Worm (Caenorhabditis elegans) whole organism, L4 larva: ENCODE measurements around the gene acdh-9.

Experiments
- F26F4.8 ChIP-seq: fragments of 200-800 bp; sonication (Bioruptor generic); conservative IDR thresholded peaks from 2 replicates; pipeline ENCODE4 v1.3.6; 2022; ENCODE audit warnings: missing genetic modification characterization, missing compliant biosample characterization
- F37D6.2 ChIP-seq: sonication (generic microtip); optimal IDR thresholded peaks from 2 replicates; lab custom pipeline; 2016; ENCODE audit warnings: mild to moderate bottlenecking, missing genetic modification characterization, missing compliant biosample characterization
- F49E8.2 ChIP-seq: sonication (generic microtip); optimal IDR thresholded peaks from 2 replicates; lab custom pipeline; 2016; ENCODE audit warnings: missing compliant biosample characterization, mild to moderate bottlenecking, missing genetic modification characterization, borderline replicate concordance
- T20F7.1 ChIP-seq: fragments of 200-800 bp; sonication (Bioruptor generic); optimal IDR thresholded peaks from 2 replicates; lab custom pipeline; 2018; ENCODE audit warnings: mild to moderate bottlenecking, missing genetic modification characterization, missing compliant biosample characterization
- ZK337.2 ChIP-seq: fragments of 200-800 bp; sonication (Bioruptor generic); IDR thresholded peaks from 2 replicates; pipeline ENCODE4 v1.3.6; 2022; ENCODE audit warnings: missing genetic modification reagents, missing genetic modification characterization, missing compliant biosample characterization
- aha-1 ChIP-seq: fragments of 150-350 bp; peaks from one replicate; lab custom pipeline; 2014; ENCODE audit warnings: missing biosample characterization, missing genetic modification characterization
- arid-1 ChIP-seq: fragments of 200-800 bp; sonication (Bioruptor generic); conservative IDR thresholded peaks from 2 replicates; pipeline ENCODE4 v1.3.6; 2022; ENCODE audit warnings: missing genetic modification reagents, missing genetic modification characterization, missing compliant biosample characterization
- ceh-32 ChIP-seq: sonication (generic microtip); optimal IDR thresholded peaks from 2 replicates; lab custom pipeline; 2016; ENCODE audit warnings: mild to moderate bottlenecking, missing genetic modification characterization, missing compliant biosample characterization; ENCODE audit not compliant: poor library complexity
- ceh-44 ChIP-seq: fragments of 200-800 bp; sonication (Bioruptor generic); IDR thresholded peaks from 2 replicates; pipeline ENCODE4 v1.3.6; 2022; ENCODE audit warnings: missing genetic modification reagents, missing genetic modification characterization, missing compliant biosample characterization
- ctbp-1 ChIP-seq: fragments of 200-800 bp; sonication (Bioruptor generic); IDR thresholded peaks from 2 replicates; pipeline ENCODE4 v1.3.6; 2022; ENCODE audit warnings: missing genetic modification reagents, missing genetic modification characterization, missing compliant biosample characterization
- daf-12 ChIP-seq: fragments of 150-350 bp; optimal IDR thresholded peaks from 2 replicates; lab custom pipeline; 2014; ENCODE audit warnings: missing biosample characterization, missing genetic modification reagents, missing genetic modification characterization
- daf-16 ChIP-seq, 3 experiments: sonication (generic microtip); optimal IDR thresholded peaks; 2 replicates each; lab custom pipeline; 2016 to 2017; ENCODE audit warnings: missing genetic modification characterization in 3 of 3, missing genetic modification reagents in 3 of 3, mild to moderate bottlenecking in 2 of 3, missing compliant biosample characterization in 2 of 3, missing biosample characterization in 1 of 3, moderate library complexity in 1 of 3
- dmd-6 ChIP-seq: fragments of 200-800 bp; sonication (Bioruptor generic); IDR thresholded peaks from 2 replicates; pipeline ENCODE4 v1.3.6; 2022; ENCODE audit warnings: missing genetic modification reagents, missing genetic modification characterization, missing compliant biosample characterization
- dpl-1 ChIP-seq: fragments of 150-350 bp; optimal IDR thresholded peaks from 2 replicates; lab custom pipeline; 2014; ENCODE audit warnings: missing biosample characterization, missing genetic modification reagents, missing genetic modification characterization
- dve-1 ChIP-seq: sonication (generic microtip); optimal IDR thresholded peaks from 2 replicates; lab custom pipeline; 2017; ENCODE audit warnings: antibody characterized with exemption, mild to moderate bottlenecking, missing genetic modification characterization, missing compliant biosample characterization; ENCODE audit not compliant: insufficient read depth
- egl-27 ChIP-seq: sonication (generic microtip); optimal IDR thresholded peaks from 3 replicates; lab custom pipeline; 2017; ENCODE audit warnings: missing biosample characterization, missing genetic modification reagents, missing genetic modification characterization
- fkh-10 ChIP-seq: fragments of 150-350 bp; optimal IDR thresholded peaks from 2 replicates; lab custom pipeline; 2014; ENCODE audit warnings: missing biosample characterization, missing genetic modification reagents, missing genetic modification characterization
- hif-1 ChIP-seq, 2 experiments: sonication (generic microtip); optimal IDR thresholded peaks; 2 replicates each; lab custom pipeline; 2016 to 2017; ENCODE audit warnings: missing compliant biosample characterization in 2 of 2, missing genetic modification characterization in 2 of 2, missing genetic modification reagents in 2 of 2, missing genotype in 2 of 2, mild to moderate bottlenecking in 1 of 2
- hlh-30 ChIP-seq: sonication (generic microtip); optimal IDR thresholded peaks from 2 replicates; lab custom pipeline; 2017; ENCODE audit warnings: antibody characterized with exemption, mild to moderate bottlenecking, missing genetic modification characterization, missing compliant biosample characterization; ENCODE audit not compliant: insufficient read depth
- hmg-1.1 ChIP-seq: fragments of 200-800 bp; sonication (Bioruptor generic); IDR thresholded peaks from 2 replicates; pipeline ENCODE4 v1.3.6; 2022; ENCODE audit warnings: missing genetic modification reagents, missing genetic modification characterization, missing compliant biosample characterization
- jun-1 ChIP-seq: fragments of 150-350 bp; optimal IDR thresholded peaks from 2 replicates; lab custom pipeline; 2014; ENCODE audit warnings: missing biosample characterization, missing genetic modification reagents, missing genetic modification characterization
- lin-29 ChIP-seq: fragments of 200-800 bp; sonication (Bioruptor generic); IDR thresholded peaks from 2 replicates; pipeline ENCODE4 v1.3.6; 2022; ENCODE audit warnings: missing genetic modification reagents, missing genetic modification characterization, missing compliant biosample characterization
- lin-39 ChIP-seq: fragments of 150-350 bp; optimal IDR thresholded peaks from 2 replicates; lab custom pipeline; 2014; ENCODE audit warnings: missing biosample characterization, missing genetic modification reagents, missing genetic modification characterization
- lir-3 ChIP-seq: sonication (generic microtip); optimal IDR thresholded peaks from 2 replicates; lab custom pipeline; 2016; ENCODE audit warnings: mild to moderate bottlenecking, missing genetic modification characterization, missing compliant biosample characterization
- lsy-2 ChIP-seq, 2 experiments: fragments of 150-350 bp in 1 of 2; sonication (generic microtip) in 1 of 2; optimal IDR thresholded peaks; 2 replicates each; lab custom pipeline; 2014 to 2017; ENCODE audit warnings: missing biosample characterization in 2 of 2, missing genetic modification characterization in 2 of 2
- madf-9 ChIP-seq: fragments of 200-800 bp; sonication (Bioruptor generic); conservative IDR thresholded peaks from 2 replicates; pipeline ENCODE4 v1.3.6; 2022; ENCODE audit warnings: missing genetic modification reagents, missing genetic modification characterization, missing compliant biosample characterization
- mep-1 ChIP-seq: fragments of 150-350 bp; sonication (generic microtip); optimal IDR thresholded peaks from 3 replicates; lab custom pipeline; 2014; ENCODE audit warnings: missing biosample characterization, missing genetic modification characterization
- mes-2 ChIP-seq: sonication (generic microtip); optimal IDR thresholded peaks from 2 replicates; lab custom pipeline; 2016; ENCODE audit warnings: missing genotype, mild to moderate bottlenecking, missing genetic modification characterization, missing compliant biosample characterization; ENCODE audit not compliant: poor library complexity, severe bottlenecking
- nhr-10 ChIP-seq: fragments of 150-350 bp; optimal IDR thresholded peaks from 2 replicates; lab custom pipeline; 2014; ENCODE audit warnings: missing biosample characterization, missing genetic modification characterization
- nhr-102 ChIP-seq: sonication (generic microtip); optimal IDR thresholded peaks from 2 replicates; lab custom pipeline; 2016; ENCODE audit warnings: mild to moderate bottlenecking, missing genetic modification characterization, moderate library complexity, missing compliant biosample characterization
- nhr-11 ChIP-seq: fragments of 150-350 bp; optimal IDR thresholded peaks from 2 replicates; lab custom pipeline; 2014; ENCODE audit warnings: missing biosample characterization, missing genetic modification characterization
- nhr-28 ChIP-seq: fragments of 150-350 bp; optimal IDR thresholded peaks from 2 replicates; lab custom pipeline; 2014; ENCODE audit warnings: missing biosample characterization, missing genetic modification characterization
- nhr-41 ChIP-seq: fragments of 200-800 bp; sonication (Bioruptor generic); IDR thresholded peaks from 2 replicates; pipeline ENCODE4 v1.3.6; 2022; ENCODE audit warnings: missing genetic modification reagents, missing genetic modification characterization, missing compliant biosample characterization
- nhr-48 ChIP-seq: sonication (generic microtip); optimal IDR thresholded peaks from 2 replicates; lab custom pipeline; 2016; ENCODE audit warnings: mild to moderate bottlenecking, missing genetic modification characterization, missing compliant biosample characterization
- nhr-6 ChIP-seq: fragments of 150-350 bp; optimal IDR thresholded peaks from 2 replicates; lab custom pipeline; 2014; ENCODE audit warnings: missing biosample characterization, missing genetic modification characterization
- nhr-77 ChIP-seq: fragments of 150-350 bp; optimal IDR thresholded peaks from 2 replicates; lab custom pipeline; 2014; ENCODE audit warnings: missing biosample characterization, missing genetic modification characterization
- php-3 ChIP-seq: fragments of 200-800 bp; sonication (Bioruptor generic); IDR thresholded peaks from 2 replicates; pipeline ENCODE4 v1.3.6; 2022; ENCODE audit warnings: missing genetic modification reagents, missing genetic modification characterization, missing compliant biosample characterization
- pqm-1 ChIP-seq: sonication (generic microtip); optimal IDR thresholded peaks from 2 replicates; lab custom pipeline; 2017; ENCODE audit warnings: missing biosample characterization, missing genetic modification characterization
- sdz-12 ChIP-seq: fragments of 200-800 bp; sonication (Bioruptor generic); optimal IDR thresholded peaks from 2 replicates; lab custom pipeline; 2018; ENCODE audit warnings: mild to moderate bottlenecking, missing genetic modification characterization, missing compliant biosample characterization
- set-16 ChIP-seq: fragments of 200-800 bp; sonication (Bioruptor generic); IDR thresholded peaks from 2 replicates; pipeline ENCODE4 v1.3.6; 2022; ENCODE audit warnings: missing genetic modification reagents, missing genetic modification characterization, missing compliant biosample characterization
- spr-3 ChIP-seq: fragments of 200-800 bp; sonication (Bioruptor generic); optimal IDR thresholded peaks from 2 replicates; lab custom pipeline; 2018; ENCODE audit warnings: mild to moderate bottlenecking, missing genetic modification characterization, missing compliant biosample characterization
- tag-97 ChIP-seq: fragments of 200-800 bp; sonication (Bioruptor generic); IDR thresholded peaks from 2 replicates; pipeline ENCODE4 v1.3.6; 2022; ENCODE audit warnings: missing genetic modification characterization, missing compliant biosample characterization
- tra-1 ChIP-seq: fragments of 200-800 bp; sonication (Bioruptor generic); IDR thresholded peaks from 2 replicates; pipeline ENCODE4 v1.3.6; 2022; ENCODE audit warnings: missing genetic modification reagents, missing genetic modification characterization, missing compliant biosample characterization
- unc-62 ChIP-seq, 3 experiments: fragments of 150-350 bp in 1 of 3; sonication (generic microtip); optimal IDR thresholded peaks in 2 of 3; peaks in 1 of 3; 1 replicate in 1 of 3; 2 replicates in 2 of 3; lab custom pipeline; 2014 to 2017; ENCODE audit warnings: missing biosample characterization in 3 of 3, missing genetic modification characterization in 3 of 3, missing genetic modification reagents in 3 of 3, missing genotype in 1 of 3
- vab-7 ChIP-seq: fragments of 200-800 bp; sonication (Bioruptor generic); IDR thresholded peaks from 2 replicates; pipeline ENCODE4 v1.3.6; 2022; ENCODE audit warnings: missing genetic modification reagents, missing genetic modification characterization, missing compliant biosample characterization
- zag-1 ChIP-seq: fragments of 150-350 bp; optimal IDR thresholded peaks from 2 replicates; lab custom pipeline; 2014; ENCODE audit warnings: missing biosample characterization, missing genetic modification characterization
- zip-11 ChIP-seq: fragments of 200-800 bp; sonication (Bioruptor generic); IDR thresholded peaks from 2 replicates; pipeline ENCODE4 v1.3.6; 2022; ENCODE audit warnings: missing genetic modification characterization, missing compliant biosample characterization
- ztf-7 ChIP-seq: fragments of 150-350 bp; optimal IDR thresholded peaks from 2 replicates; lab custom pipeline; 2014; ENCODE audit warnings: missing biosample characterization, missing genetic modification characterization

acdh-9 gene

DNA sequence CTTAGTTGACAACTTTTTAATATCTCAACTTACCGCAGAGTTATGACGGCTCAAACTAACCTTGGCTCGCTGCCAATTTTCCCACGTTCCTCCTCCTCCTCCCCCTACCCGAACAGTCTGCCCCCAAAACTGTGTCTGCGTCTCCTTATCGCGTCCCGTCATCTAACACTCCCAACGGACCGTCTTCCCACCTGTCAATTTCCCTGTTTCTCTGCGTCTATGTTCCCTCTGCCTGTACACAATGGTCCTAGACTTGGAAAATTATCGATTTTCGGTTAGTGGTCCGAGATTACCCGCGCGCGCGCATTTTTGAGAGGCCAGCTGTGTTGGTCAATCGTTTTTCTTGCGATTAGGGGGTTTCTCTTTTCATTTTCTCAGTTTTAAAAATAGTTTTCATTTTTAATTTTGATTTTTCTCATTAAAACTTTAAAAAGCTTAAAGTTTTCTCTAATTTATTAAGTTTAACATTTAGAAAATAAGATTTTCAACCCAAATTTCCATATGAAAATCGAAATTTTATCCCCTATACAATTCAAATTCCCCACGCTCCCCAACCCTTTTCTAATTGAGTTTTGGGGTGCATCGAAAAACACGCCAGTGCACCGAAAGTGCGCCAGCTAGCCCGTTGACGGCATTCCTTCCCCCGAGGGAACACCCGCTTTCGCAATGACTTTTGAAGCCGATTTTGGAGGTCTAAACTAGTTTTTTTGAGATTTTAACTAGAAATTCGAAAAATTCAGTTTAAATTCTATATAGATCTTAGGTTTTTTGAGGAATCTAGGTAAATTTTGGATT is 24.8 kb upstream of the acdh-9 start, which contains the start of gene alg-2:
Gene alg-2, plus strand, starts transcription at position 220 of the 795 bp plus-strand sequence.
- TF ChIP-seq mes-2 (tag; lab: Kevin White, UChicago): peak; percentile 48
- TF ChIP-seq dmd-6 (GFP tag; lab: Robert Waterston, UW): peak; percentile 70
- no peak for TF ChIP-seq arid-1 (GFP tag; lab: Robert Waterston, UW)
- TF ChIP-seq nhr-11 (tag; lab: Kevin White, UChicago): no peak
- TF ChIP-seq lir-3 (tag; lab: Kevin White, UChicago): no peak
- TF ChIP-seq F26F4.8 (GFP tag; lab: Robert Waterston, UW): no peak
- no peak for TF ChIP-seq zag-1 (tag; lab: Kevin White, UChicago)
- TF ChIP-seq jun-1 (tag; lab: Kevin White, UChicago): no peak
- TF ChIP-seq ceh-44 (GFP tag; lab: Robert Waterston, UW): no peak
- TF ChIP-seq egl-27 (tag; lab: Kevin White, UChicago): no peak
- no peak for TF ChIP-seq daf-16 (GFP tag; optimal IDR thresholded peaks at IDR 0.05; lab: Kevin White, UChicago)
- peak; percentile 13 for TF ChIP-seq daf-16 (tag; optimal IDR thresholded peaks at IDR 0.05; lab: Kevin White, UChicago)
- peak in 1 of 2 experiments; percentile 82 for TF ChIP-seq unc-62 (GFP tag; optimal IDR thresholded peaks at IDR 0.05 in 1 of 2; lab: Kevin White, UChicago)
- no peak for TF ChIP-seq unc-62 (tag; optimal IDR thresholded peaks at IDR 0.05; lab: Kevin White, UChicago)
- peak; percentile 16 for TF ChIP-seq nhr-48 (tag; lab: Kevin White, UChicago)
- TF ChIP-seq madf-9: no peak
- peak; percentile 57 for TF ChIP-seq dpl-1 (GFP tag; lab: Kevin White, UChicago)
- TF ChIP-seq T20F7.1 (GFP tag; lab: Kevin White, UChicago): no peak
- TF ChIP-seq ZK337.2 (GFP tag; lab: Robert Waterston, UW): no peak
- TF ChIP-seq hlh-30 (tag; lab: Kevin White, UChicago): no peak
- peak in 1 of 2 experiments; percentile 19 for TF ChIP-seq hif-1 (tag; optimal IDR thresholded peaks at IDR 0.05; lab: Kevin White, UChicago)
- no peak for TF ChIP-seq nhr-41 (GFP tag; lab: Robert Waterston, UW)
- TF ChIP-seq lin-29 (GFP tag; lab: Robert Waterston, UW): no peak
- no peak for TF ChIP-seq zip-11 (GFP tag; lab: Robert Waterston, UW)
- TF ChIP-seq php-3: no peak
- peak; percentile 12 for TF ChIP-seq nhr-28
- no peak for TF ChIP-seq nhr-10 (tag; lab: Kevin White, UChicago)
- TF ChIP-seq tag-97: no peak
- TF ChIP-seq dve-1: peak; percentile 43
- TF ChIP-seq ceh-32 (tag; lab: Kevin White, UChicago): no peak
- no peak for TF ChIP-seq daf-12 (tag; lab: Kevin White, UChicago)
- peak; percentile 60 for TF ChIP-seq mep-1
- no peak for TF ChIP-seq ztf-7
- no peak for TF ChIP-seq sdz-12 (GFP tag; lab: Kevin White, UChicago)
- peak in 1 of 2 experiments; percentile 69 for TF ChIP-seq lsy-2 (tag; optimal IDR thresholded peaks at IDR 0.05; lab: Kevin White, UChicago)
- TF ChIP-seq pqm-1 (tag; lab: Kevin White, UChicago): peak; percentile 37
- TF ChIP-seq tra-1: no peak
- peak; percentile 6 for TF ChIP-seq aha-1 (tag; lab: Kevin White, UChicago)
- no peak for TF ChIP-seq F37D6.2
- TF ChIP-seq vab-7: 0 out of 2 replicates have a peak, but pooled peaks have one; percentile 5
- TF ChIP-seq set-16 (GFP tag; lab: Robert Waterston, UW): no peak
- no peak for TF ChIP-seq spr-3 (GFP tag; lab: Kevin White, UChicago)
- no peak for TF ChIP-seq nhr-102
- TF ChIP-seq fkh-10 (GFP tag; lab: Kevin White, UChicago): no peak
- no peak for TF ChIP-seq nhr-6
- no peak for TF ChIP-seq lin-39 (tag; lab: Kevin White, UChicago)
- TF ChIP-seq hmg-1.1 (GFP tag; lab: Robert Waterston, UW): no peak; the same call in 1 of the 2 replicates
- no peak for TF ChIP-seq F49E8.2 (tag; lab: Kevin White, UChicago)
- TF ChIP-seq nhr-77 (tag; lab: Kevin White, UChicago): peak; percentile 21
- peak; percentile 53; the same call in 1 of the 2 replicates for TF ChIP-seq ctbp-1 (GFP tag; lab: Robert Waterston, UW)
